Worm (Caenorhabditis elegans): ENCODE measurements around the gene tsp-21.
A peak's percentile ranks its signal among the peaks of the same experiment; 100 is the strongest.

tsp-21 gene

ce11 chrX:9921257-9921656 is 10.9 kb upstream of the tsp-21 start, which contains the start of gene C17G1.2:
Gene C17G1.2 (plus strand): TSS chrX:9921557.
- TF ChIP-seq Y79H2A.3 (GFP tag; conservative IDR thresholded peaks at IDR 0.05) (no peak), T26A5.8 (tag; optimal IDR thresholded peaks at IDR 0.05) (no peak), snpc-1.3 (tag; optimal IDR thresholded peaks at IDR 0.05; ENCODE audit: insufficient read depth) (no peak), chd-7 (tag; optimal IDR thresholded peaks at IDR 0.05) (no peak)

- TF ChIP-seq nhr-80 (tag; optimal IDR thresholded peaks at IDR 0.05) = peak; percentile 38
- TF ChIP-seq B0261.1 (tag; optimal IDR thresholded peaks at IDR 0.05) = no peak
- no peak for TF ChIP-seq ztf-3 (GFP tag; optimal IDR thresholded peaks at IDR 0.05)
Measured at ce11 chrX:9924962-9925361, 7.2 kb upstream of the tsp-21 start, which contains the start of gene ugt-23. Gene ugt-23 (minus strand): TSS chrX:9925173.

ce11 chrX:9927993-9928392 is 4.2 kb upstream of the tsp-21 start:
- TF ChIP-seq tbp1 (GFP tag; optimal IDR thresholded peaks at IDR 0.05) = no peak
- TF ChIP-seq D2030.7 (GFP tag; IDR thresholded peaks at IDR 0.05) = no peak
- no peak for TF ChIP-seq lin-35 (GFP tag; optimal IDR thresholded peaks at IDR 0.05)
- no peak for TF ChIP-seq attf-3 (GFP tag; conservative IDR thresholded peaks at IDR 0.05)
- no peak for TF ChIP-seq xnd-1 (tag; optimal IDR thresholded peaks at IDR 0.05)

ce11 chrX:9931362-9931761 is 809 bp upstream of the tsp-21 start, which contains the start of gene nra-3:
Gene nra-3 (minus strand): TSS chrX:9931462.
- no peak for TF ChIP-seq B0336.3 (GFP tag; IDR thresholded peaks at IDR 0.05)
- TF ChIP-seq F22D6.2 (tag; optimal IDR thresholded peaks at IDR 0.05) = no peak
- TF ChIP-seq Y67H2A.10 (GFP tag; conservative IDR thresholded peaks at IDR 0.05) = no peak
- no peak for TF ChIP-seq dox-1 (GFP tag; IDR thresholded peaks at IDR 0.05)
- no peak for TF ChIP-seq cebp-2 (GFP tag; IDR thresholded peaks at IDR 0.05)

ce11 chrX:9933291-9934008 is 1.3 kb downstream of the tsp-21 start:
- TF ChIP-seq B0035.1 (tag; optimal IDR thresholded peaks at IDR 0.05) (no peak), D2030.7 (GFP tag; IDR thresholded peaks at IDR 0.05) (no peak), ztf-22 (GFP tag; optimal IDR thresholded peaks at IDR 0.05) (no peak), F52B5.7 (tag; optimal IDR thresholded peaks at IDR 0.05) (no peak), hlh-26 (GFP tag; conservative IDR thresholded peaks at IDR 0.05) (no peak), bed-2 (GFP tag; IDR thresholded peaks at IDR 0.05) (no peak), repo-1 (tag; optimal IDR thresholded peaks at IDR 0.05) (no peak), fkh-3 (tag; optimal IDR thresholded peaks at IDR 0.05) (no peak), C06A6.2 (GFP tag; conservative IDR thresholded peaks at IDR 0.05) (no peak), snpc-3.4 (tag; optimal IDR thresholded peaks at IDR 0.05) (no peak)

- TF ChIP-seq nhr-80 (tag; optimal IDR thresholded peaks at IDR 0.05) = peak; percentile 31
- no peak for TF ChIP-seq sea-2 (GFP tag; IDR thresholded peaks at IDR 0.05)
Measured at ce11 chrX:9934009-9934323, 1.8 kb downstream of the tsp-21 start.

ce11 chrX:9938091-9938490 is 5.9 kb downstream of the tsp-21 start:
- no peak for TF ChIP-seq ztf-22 (GFP tag; optimal IDR thresholded peaks at IDR 0.05)
- TF ChIP-seq F57A8.1 (GFP tag; optimal IDR thresholded peaks at IDR 0.05) = no peak
- TF ChIP-seq F10E7.11 (tag; optimal IDR thresholded peaks at IDR 0.05) = no peak
- no peak for TF ChIP-seq ztf-18 (tag; optimal IDR thresholded peaks at IDR 0.05)
- TF ChIP-seq T26A5.8 (tag; optimal IDR thresholded peaks at IDR 0.05) = no peak

All from whole organism, young adult.